Worm (Caenorhabditis elegans) whole organism, L1 larva: ENCODE measurements around the gene str-55.

ENCODE experiments used
- C04F5.9 ChIP-seq: sonication (generic microtip); optimal IDR thresholded peaks from 2 replicates; lab custom pipeline; 2016; ENCODE audit warnings: missing genetic modification characterization, missing compliant biosample characterization
- ama-1 ChIP-seq: fragments of 150-350 bp; optimal IDR thresholded peaks from 2 replicates; lab custom pipeline; 2014
- ceh-88 ChIP-seq: fragments of 200-800 bp; sonication (Bioruptor generic); IDR thresholded peaks from 2 replicates; pipeline ENCODE4 v1.3.6; 2022; ENCODE audit warnings: missing genetic modification characterization, missing compliant biosample characterization
- ceh-90 ChIP-seq: sonication (generic microtip); optimal IDR thresholded peaks from 2 replicates; lab custom pipeline; 2016; ENCODE audit warnings: missing genetic modification characterization, missing compliant biosample characterization
- ces-1 ChIP-seq: fragments of 150-350 bp; optimal IDR thresholded peaks from 2 replicates; lab custom pipeline; 2014; ENCODE audit warnings: missing biosample characterization, missing genetic modification reagents, missing genetic modification characterization
- dsc-1 ChIP-seq: sonication (generic microtip); optimal IDR thresholded peaks from 2 replicates; lab custom pipeline; 2016; ENCODE audit warnings: mild to moderate bottlenecking, missing genetic modification characterization, missing compliant biosample characterization
- efl-1 ChIP-seq, 4 experiments: fragments of 150-350 bp; optimal IDR thresholded peaks in 3 of 4; peaks in 1 of 4; 1 replicate in 1 of 4; 2 replicates in 3 of 4; lab custom pipeline; 2014; ENCODE audit warnings: missing biosample characterization in 2 of 4, missing genetic modification characterization in 2 of 4, missing genetic modification reagents in 2 of 4
- egl-13 ChIP-seq: sonication (generic microtip); optimal IDR thresholded peaks from 2 replicates; lab custom pipeline; 2016; ENCODE audit warnings: missing genotype, missing genetic modification reagents, missing genetic modification characterization, missing compliant biosample characterization
- elt-3 ChIP-seq, 6 experiments: fragments of 150-350 bp in 1 of 6; sonication (generic microtip); optimal IDR thresholded peaks; 2 replicates each; lab custom pipeline; 2017 to 2018; ENCODE audit warnings: missing biosample characterization in 6 of 6, missing genetic modification characterization in 6 of 6, inconsistent platforms in 1 of 6
- fkh-10 ChIP-seq: sonication (generic microtip); optimal IDR thresholded peaks from 2 replicates; lab custom pipeline; 2017; ENCODE audit warnings: missing biosample characterization, missing genetic modification reagents, missing genetic modification characterization
- fkh-8 ChIP-seq: sonication (generic microtip); optimal IDR thresholded peaks from 2 replicates; lab custom pipeline; 2016; ENCODE audit warnings: mild to moderate bottlenecking, missing genetic modification characterization, missing compliant biosample characterization
- hlh-17 ChIP-seq: fragments of 200-800 bp; sonication (Bioruptor generic); optimal IDR thresholded peaks from 2 replicates; lab custom pipeline; 2018; ENCODE audit warnings: missing genetic modification characterization, mild to moderate bottlenecking, missing compliant biosample characterization, moderate library complexity, borderline replicate concordance
- lin-13 ChIP-seq: fragments of 150-350 bp; optimal IDR thresholded peaks from 2 replicates; lab custom pipeline; 2014; ENCODE audit warnings: missing biosample characterization, missing genetic modification reagents, missing genetic modification characterization
- lin-14 ChIP-seq: fragments of 200-800 bp; sonication (Bioruptor generic); optimal IDR thresholded peaks from 2 replicates; lab custom pipeline; 2018; ENCODE audit warnings: mild to moderate bottlenecking, missing genetic modification characterization, moderate library complexity, missing compliant biosample characterization
- lin-15B ChIP-seq: fragments of 150-350 bp; sonication (generic microtip); optimal IDR thresholded peaks from 3 replicates; lab custom pipeline; 2014; ENCODE audit warnings: missing biosample characterization, missing genetic modification characterization
- lin-39 ChIP-seq: fragments of 150-350 bp; optimal IDR thresholded peaks from 2 replicates; lab custom pipeline; 2014; ENCODE audit warnings: missing biosample characterization, missing genetic modification reagents, missing genetic modification characterization
- lsy-2 ChIP-seq, 2 experiments: fragments of 150-350 bp; optimal IDR thresholded peaks; 2 replicates each; lab custom pipeline; 2014; ENCODE audit warnings: missing biosample characterization in 2 of 2, missing genetic modification characterization in 2 of 2
- mep-1 ChIP-seq: fragments of 150-350 bp; optimal IDR thresholded peaks from 2 replicates; lab custom pipeline; 2014; ENCODE audit warnings: missing biosample characterization, missing genetic modification characterization
- nhr-19 ChIP-seq: fragments of 200-800 bp; sonication (Bioruptor generic); conservative IDR thresholded peaks from 2 replicates; pipeline ENCODE4 v1.3.6; 2022; ENCODE audit warnings: missing genetic modification characterization, missing compliant biosample characterization
- nhr-71 ChIP-seq: sonication (generic microtip); optimal IDR thresholded peaks from 2 replicates; lab custom pipeline; 2016; ENCODE audit warnings: mild to moderate bottlenecking, missing genetic modification characterization, moderate library complexity, missing compliant biosample characterization
- pag-3 ChIP-seq: sonication (generic microtip); optimal IDR thresholded peaks from 2 replicates; lab custom pipeline; 2017; ENCODE audit warnings: missing genetic modification characterization, mild to moderate bottlenecking, missing compliant biosample characterization, antibody characterized with exemption, borderline replicate concordance; ENCODE audit not compliant: insufficient read depth
- pax-3 ChIP-seq: fragments of 200-800 bp; sonication (Bioruptor generic); optimal IDR thresholded peaks from 2 replicates; lab custom pipeline; 2018; ENCODE audit warnings: mild to moderate bottlenecking, missing genetic modification characterization, moderate library complexity, missing compliant biosample characterization
- pqm-1 ChIP-seq: sonication (generic microtip); optimal IDR thresholded peaks from 3 replicates; lab custom pipeline; 2017; ENCODE audit warnings: missing biosample characterization, missing genetic modification characterization
- rnt-1 ChIP-seq: sonication (generic microtip); optimal IDR thresholded peaks from 2 replicates; lab custom pipeline; 2016; ENCODE audit warnings: mild to moderate bottlenecking, missing genetic modification characterization, moderate library complexity, missing compliant biosample characterization
- skn-1 ChIP-seq: fragments of 150-350 bp; optimal IDR thresholded peaks from 2 replicates; lab custom pipeline; 2014; ENCODE audit warnings: missing biosample characterization, missing genetic modification characterization
- sup-37 ChIP-seq: fragments of 200-800 bp; sonication (Bioruptor generic); optimal IDR thresholded peaks from 2 replicates; lab custom pipeline; 2018; ENCODE audit warnings: mild to moderate bottlenecking, missing genetic modification characterization, missing compliant biosample characterization
- tbx-2 ChIP-seq: sonication (generic microtip); optimal IDR thresholded peaks from 2 replicates; lab custom pipeline; 2016; ENCODE audit warnings: missing genetic modification characterization, missing compliant biosample characterization
- unc-130 ChIP-seq: fragments of 150-350 bp; optimal IDR thresholded peaks from 2 replicates; lab custom pipeline; 2017; ENCODE audit warnings: missing biosample characterization, missing genetic modification characterization, inconsistent platforms
- unc-86 ChIP-seq: sonication (generic microtip); optimal IDR thresholded peaks from 2 replicates; lab custom pipeline; 2016; ENCODE audit warnings: missing genetic modification characterization, missing compliant biosample characterization
- zag-1 ChIP-seq: fragments of 150-350 bp; optimal IDR thresholded peaks from 2 replicates; lab custom pipeline; 2014; ENCODE audit warnings: missing biosample characterization, missing genetic modification characterization
- zip-4 ChIP-seq: fragments of 200-800 bp; sonication (Bioruptor generic); optimal IDR thresholded peaks from 2 replicates; lab custom pipeline; 2018; ENCODE audit warnings: mild to moderate bottlenecking, missing genetic modification characterization, moderate library complexity, missing compliant biosample characterization
- ztf-11 ChIP-seq, 2 experiments: sonication (generic microtip); optimal IDR thresholded peaks; 2 replicates each; lab custom pipeline; 2016 to 2017; ENCODE audit warnings: missing genetic modification characterization in 2 of 2, missing biosample characterization in 1 of 2, missing compliant biosample characterization in 1 of 2

Gene str-55

DNA sequence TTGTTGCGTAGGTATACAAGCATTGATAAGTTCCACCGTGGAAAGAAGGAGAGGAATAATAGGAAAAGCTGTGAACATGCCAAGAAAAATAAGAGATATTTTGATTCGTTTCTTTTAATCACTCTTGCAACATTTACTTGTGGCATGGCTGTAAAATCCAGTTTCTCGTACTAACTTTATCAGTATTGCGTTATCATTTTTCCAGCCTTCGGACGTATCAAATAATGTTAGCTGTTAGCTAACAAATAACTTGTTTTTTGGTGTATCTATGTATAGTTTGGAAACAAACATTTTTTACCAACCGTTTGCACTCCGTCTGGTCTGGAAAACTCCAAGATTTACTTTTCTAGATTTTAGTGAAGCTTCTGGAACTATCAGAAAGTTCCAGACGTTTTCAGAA lies 16.6 kb upstream of the str-55 start, which contains the start of gene clec-234:
clec-234 (minus strand) TSS at position 101 of the 400 bp plus-strand sequence.
- TF ChIP-seq pqm-1 (tag; lab: Kevin White, UChicago) = no peak

DNA sequence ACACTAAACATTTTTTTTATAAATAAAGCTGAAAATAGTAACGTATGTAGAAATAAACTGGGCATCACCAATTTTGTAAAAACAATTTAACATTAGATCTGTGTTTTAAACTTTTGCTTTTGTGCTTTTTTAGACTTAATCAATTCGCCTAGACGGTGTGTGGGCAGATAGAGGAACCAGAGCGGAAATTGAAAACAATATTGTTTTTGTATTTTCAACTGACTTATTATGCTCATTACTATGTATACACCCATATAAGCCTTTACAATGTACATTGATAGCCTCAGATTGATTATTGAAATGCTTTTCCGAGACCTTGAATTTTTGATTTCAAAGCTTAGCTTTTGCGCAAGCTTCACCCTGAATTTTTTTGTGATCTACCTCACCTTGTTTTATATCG lies 13.0 kb upstream of the str-55 start, which contains the start of gene str-73:
str-73 (plus strand) TSS at position 301 of the 400 bp plus-strand sequence.
- no peak for TF ChIP-seq tbx-2 (tag; lab: Kevin White, UChicago)
- TF ChIP-seq ceh-90 = no peak
- TF ChIP-seq zip-4 = no peak
- TF ChIP-seq zag-1 = no peak
- TF ChIP-seq lin-15B (tag; lab: Kevin White, UChicago) = no peak
- TF ChIP-seq lin-14 (GFP tag; lab: Kevin White, UChicago) = no peak
- TF ChIP-seq unc-130 (tag; lab: Kevin White, UChicago) = no peak
- no peak for TF ChIP-seq efl-1 (optimal IDR thresholded peaks at IDR 0.05; lab: Kevin White, UChicago)
- no peak for TF ChIP-seq efl-1 (GFP tag; optimal IDR thresholded peaks at IDR 0.05 in 1 of 2; lab: Kevin White, UChicago)
- no peak for TF ChIP-seq fkh-8
- TF ChIP-seq egl-13 (tag; lab: Kevin White, UChicago) = no peak
- no peak for TF ChIP-seq dsc-1 (tag; lab: Kevin White, UChicago)
- no peak for TF ChIP-seq lsy-2 (tag; optimal IDR thresholded peaks at IDR 0.05; lab: Kevin White, UChicago)
- no peak for TF ChIP-seq ztf-11 (tag; optimal IDR thresholded peaks at IDR 0.05; lab: Kevin White, UChicago)

DNA sequence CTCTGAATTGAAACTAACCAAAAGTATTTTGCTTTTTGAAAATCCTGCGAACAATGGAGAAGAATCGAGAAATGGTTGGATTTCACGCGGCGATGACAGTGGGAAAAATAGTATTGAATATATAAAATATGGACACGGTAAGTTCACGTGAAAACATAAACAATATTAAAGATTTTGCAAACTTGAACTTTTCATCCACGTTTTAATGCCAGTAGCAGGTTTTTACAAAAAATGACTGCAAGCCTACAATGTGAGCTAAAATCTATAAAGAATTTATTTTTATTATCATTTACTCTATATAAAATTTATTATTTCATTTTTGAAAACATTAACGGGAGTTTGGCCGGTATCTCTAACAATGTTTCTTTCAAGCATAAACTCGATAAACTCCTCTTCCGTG lies 12.6 kb upstream of the str-55 start, which contains the start of gene F26D2.10:
F26D2.10 (minus strand) TSS at position 101 of the 400 bp plus-strand sequence.
- no peak for TF ChIP-seq fkh-10 (GFP tag; lab: Kevin White, UChicago)
- TF ChIP-seq tbx-2 (tag; lab: Kevin White, UChicago) = no peak
- TF ChIP-seq lin-13 (GFP tag; lab: Kevin White, UChicago) = no peak
- no peak for TF ChIP-seq pax-3 (tag; lab: Kevin White, UChicago)
- no peak for TF ChIP-seq sup-37 (GFP tag; lab: Kevin White, UChicago)
- TF ChIP-seq unc-86 (tag; lab: Kevin White, UChicago) = no peak

DNA sequence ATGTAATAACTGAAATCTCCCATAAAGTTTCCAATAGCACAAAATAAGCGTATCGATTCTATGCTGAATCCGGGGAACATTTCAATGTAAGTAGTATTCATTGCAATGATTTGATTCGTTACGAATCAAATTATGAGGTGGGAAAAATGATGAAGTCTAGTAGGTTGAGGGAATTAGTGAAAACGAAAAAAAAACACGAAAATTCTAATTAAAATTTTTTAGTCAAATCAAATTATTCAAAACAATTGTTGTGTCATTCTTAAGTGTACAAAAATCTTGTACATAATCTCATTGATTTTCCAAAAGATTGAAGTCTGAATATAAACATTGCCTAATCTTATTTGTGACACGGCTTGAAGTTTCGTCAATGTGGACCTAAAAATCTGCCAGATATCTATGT lies 7.5 kb upstream of the str-55 start, which contains the start of gene srw-29:
srw-29 (minus strand) TSS at position 101 of the 400 bp plus-strand sequence.
- no peak for TF ChIP-seq lin-15B (tag; lab: Kevin White, UChicago)
- TF ChIP-seq pag-3 (tag; lab: Kevin White, UChicago) = no peak
- TF ChIP-seq nhr-71 (tag; lab: Kevin White, UChicago) = no peak
- no peak for TF ChIP-seq lsy-2 (tag; optimal IDR thresholded peaks at IDR 0.05; lab: Kevin White, UChicago)
- TF ChIP-seq unc-130 (tag; lab: Kevin White, UChicago) = no peak

DNA sequence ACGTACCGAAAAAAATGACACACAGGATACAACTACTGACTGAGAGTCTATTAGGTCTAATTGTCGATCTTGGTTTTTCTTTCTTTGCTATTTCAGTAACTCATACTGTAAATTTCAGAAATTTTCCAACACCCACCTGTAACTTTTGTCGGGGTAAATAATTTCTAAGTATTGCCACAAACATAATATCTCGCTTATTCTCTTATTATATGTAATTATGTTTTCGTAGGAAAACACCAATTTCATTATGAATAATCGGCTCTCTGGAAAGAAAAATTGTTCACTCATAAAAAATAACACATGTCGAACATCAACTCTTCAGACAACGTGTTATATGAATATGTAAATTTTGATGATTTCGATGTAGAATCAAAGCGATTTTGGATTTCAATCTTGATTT lies 3.8 kb upstream of the str-55 start, which contains the start of gene srw-48:
srw-48 (plus strand) TSS at position 301 of the 400 bp plus-strand sequence.
- TF ChIP-seq lin-39 (tag; lab: Kevin White, UChicago) = no peak
- TF ChIP-seq hlh-17 (GFP tag; lab: Kevin White, UChicago) = no peak
- no peak for TF ChIP-seq mep-1 (tag; lab: Kevin White, UChicago)
- TF ChIP-seq skn-1 (tag; lab: Kevin White, UChicago) = no peak
- no peak for TF ChIP-seq elt-3 (tag; optimal IDR thresholded peaks at IDR 0.05; lab: Kevin White, UChicago)
- TF ChIP-seq zag-1 = no peak
- no peak for TF ChIP-seq nhr-19 (GFP tag; lab: Robert Waterston, UW)
- no peak for TF ChIP-seq pag-3 (tag; lab: Kevin White, UChicago)
- TF ChIP-seq ama-1 (lab: Kevin White, UChicago) = no peak
- TF ChIP-seq ceh-88 (GFP tag; lab: Robert Waterston, UW) = no peak
- TF ChIP-seq C04F5.9 = no peak
- no peak for TF ChIP-seq rnt-1
- TF ChIP-seq ces-1 (GFP tag; lab: Kevin White, UChicago) = no peak
